Worm (Caenorhabditis elegans) whole organism, L2 larva: ENCODE data around the gene cnb-1.

Experiments
- blmp-1 ChIP-seq: sonication (generic microtip); optimal IDR thresholded peaks from 2 replicates; lab custom pipeline; 2017; ENCODE audit warnings: missing genetic modification characterization, mild to moderate bottlenecking, missing compliant biosample characterization, antibody characterized with exemption, moderate library complexity; ENCODE audit not compliant: insufficient read depth
- lin-39 ChIP-seq: fragments of 150-350 bp; optimal IDR thresholded peaks from 2 replicates; lab custom pipeline; 2014; ENCODE audit warnings: missing biosample characterization, missing genetic modification reagents, missing genetic modification characterization
- lsy-2 ChIP-seq, 2 experiments: fragments of 150-350 bp in 1 of 2; sonication (generic microtip) in 1 of 2; optimal IDR thresholded peaks; 2 replicates each; lab custom pipeline; 2014 to 2017; ENCODE audit warnings: missing biosample characterization in 2 of 2, missing genetic modification characterization in 2 of 2
- zag-1 ChIP-seq: fragments of 150-350 bp; optimal IDR thresholded peaks from 2 replicates; lab custom pipeline; 2014; ENCODE audit warnings: missing biosample characterization, missing genetic modification characterization

- TF ChIP-seq lin-39 (tag; lab: Kevin White, UChicago) (no peak), lsy-2 (tag; optimal IDR thresholded peaks at IDR 0.05; lab: Kevin White, UChicago) (no peak), blmp-1 (tag; lab: Kevin White, UChicago) (no peak), zag-1 (tag; lab: Kevin White, UChicago) (no peak)
Observed at ce11 chrV:11373918-11374317, 1.6 kb upstream of the cnb-1 start.
